Worm (Caenorhabditis elegans) whole organism, early embryonic: ENCODE results near the gene C17B7.8.

ENCODE experiments used
- B0310.2 ChIP-seq: sonication (generic microtip); optimal IDR thresholded peaks from 2 replicates; lab custom pipeline; 2016; ENCODE audit warnings: mild to moderate bottlenecking, missing genetic modification characterization, missing compliant biosample characterization
- F13C5.2 ChIP-seq: sonication (generic microtip); optimal IDR thresholded peaks from 2 replicates; lab custom pipeline; 2017; ENCODE audit warnings: mild to moderate bottlenecking, missing genetic modification characterization, inconsistent platforms, missing compliant biosample characterization
- aly-1 ChIP-seq: sonication (generic microtip); optimal IDR thresholded peaks from 2 replicates; lab custom pipeline; 2016; ENCODE audit warnings: missing genetic modification characterization, missing compliant biosample characterization
- ama-1 ChIP-seq: fragments of 150-350 bp; optimal IDR thresholded peaks from 2 replicates; lab custom pipeline; 2014
- ceh-13 ChIP-seq: fragments of 200-800 bp; sonication (Bioruptor generic); optimal IDR thresholded peaks from 2 replicates; lab custom pipeline; 2018; ENCODE audit warnings: mild to moderate bottlenecking, missing genetic modification characterization, missing compliant biosample characterization
- ets-7 ChIP-seq: sonication (generic microtip); optimal IDR thresholded peaks from 2 replicates; lab custom pipeline; 2016; ENCODE audit warnings: missing genotype, missing genetic modification characterization, missing compliant biosample characterization
- flt-1 ChIP-seq: fragments of 200-800 bp; sonication (Bioruptor generic); IDR thresholded peaks from 2 replicates; pipeline ENCODE4 v1.3.6; 2022; ENCODE audit warnings: missing genetic modification characterization, missing compliant biosample characterization
- hmbx-1 ChIP-seq: sonication (generic microtip); optimal IDR thresholded peaks from 2 replicates; lab custom pipeline; 2016; ENCODE audit warnings: mild to moderate bottlenecking, missing genetic modification characterization, missing compliant biosample characterization
- hmg-4 ChIP-seq: fragments of 200-800 bp; sonication (Bioruptor generic); optimal IDR thresholded peaks from 2 replicates; lab custom pipeline; 2018; ENCODE audit warnings: mild to moderate bottlenecking, missing genetic modification characterization, missing compliant biosample characterization
- hnd-1 ChIP-seq: sonication (generic microtip); optimal IDR thresholded peaks from 2 replicates; lab custom pipeline; 2016; ENCODE audit warnings: missing genetic modification characterization, missing compliant biosample characterization
- pes-1 ChIP-seq: fragments of 200-800 bp; sonication (Bioruptor generic); IDR thresholded peaks from 2 replicates; pipeline ENCODE4 v1.3.6; 2022; ENCODE audit warnings: missing genetic modification reagents, missing genetic modification characterization, missing compliant biosample characterization
- sea-1 ChIP-seq: fragments of 200-800 bp; sonication (Bioruptor generic); conservative IDR thresholded peaks from 2 replicates; pipeline ENCODE4 v1.3.6; 2022; ENCODE audit warnings: missing genetic modification characterization, missing compliant biosample characterization
- tra-4 ChIP-seq: sonication (generic microtip); optimal IDR thresholded peaks from 2 replicates; lab custom pipeline; 2017; ENCODE audit warnings: missing genetic modification characterization, missing compliant biosample characterization

DNA sequence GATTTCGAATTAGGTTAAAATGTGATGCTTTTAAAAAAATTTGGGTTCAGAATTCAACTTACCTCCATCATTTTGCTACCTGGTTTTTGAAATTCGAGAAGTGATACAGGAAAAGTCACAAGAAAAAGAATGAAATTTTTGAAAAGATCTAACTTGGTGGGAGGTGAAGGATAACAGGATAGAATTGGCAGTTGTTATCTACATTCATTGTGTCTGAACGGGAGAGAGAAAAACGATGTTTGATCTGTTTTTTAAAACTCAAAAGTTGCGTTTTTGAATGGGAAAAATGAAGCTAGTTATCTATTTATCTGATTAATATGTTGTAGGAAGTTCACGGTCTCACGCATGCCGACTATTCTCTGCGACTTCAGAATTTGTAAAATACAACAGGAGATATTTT, 36.7 kb downstream of the C17B7.8 start, which contains the start of gene F35F10.7:
- TF ChIP-seq ama-1 (lab: Kevin White, UChicago) (no peak), hmg-4 (GFP tag; lab: Kevin White, UChicago) (no peak), ets-7 (no peak), B0310.2 (tag; lab: Kevin White, UChicago) (no peak), F13C5.2 (no peak), tra-4 (tag; lab: Kevin White, UChicago) (no peak), hnd-1 (tag; lab: Kevin White, UChicago) (no peak), flt-1 (GFP tag; lab: Robert Waterston, UW) (no peak), aly-1 (tag; lab: Kevin White, UChicago) (no peak), pes-1 (GFP tag; lab: Robert Waterston, UW) (no peak), sea-1 (no peak), hmbx-1 (tag; lab: Kevin White, UChicago) (no peak), ceh-13 (GFP tag; lab: Kevin White, UChicago) (no peak)
